Fruit fly (Drosophila melanogaster) S2 (cell line): Measurements from ENCODE around the gene CG4168.

Experiments
- CG8478 ChIP-seq: fragments of >200 bp; optimal IDR thresholded peaks from 2 replicates; lab custom pipeline; 2018
- CTCF ChIP-seq, 2 experiments: fragments of >200 bp; optimal IDR thresholded peaks; 2 replicates each; lab custom pipeline; 2018

dm6 chr2L:15200409-15200808 is at the start of gene CG4168:
- TF ChIP-seq CTCF (optimal IDR thresholded peaks at IDR 0.05; lab: Kevin White, UChicago), result no peak
- TF ChIP-seq CG8478, result no peak
